Worm (Caenorhabditis elegans): ENCODE measurements around the gene srz-69.

DNA sequence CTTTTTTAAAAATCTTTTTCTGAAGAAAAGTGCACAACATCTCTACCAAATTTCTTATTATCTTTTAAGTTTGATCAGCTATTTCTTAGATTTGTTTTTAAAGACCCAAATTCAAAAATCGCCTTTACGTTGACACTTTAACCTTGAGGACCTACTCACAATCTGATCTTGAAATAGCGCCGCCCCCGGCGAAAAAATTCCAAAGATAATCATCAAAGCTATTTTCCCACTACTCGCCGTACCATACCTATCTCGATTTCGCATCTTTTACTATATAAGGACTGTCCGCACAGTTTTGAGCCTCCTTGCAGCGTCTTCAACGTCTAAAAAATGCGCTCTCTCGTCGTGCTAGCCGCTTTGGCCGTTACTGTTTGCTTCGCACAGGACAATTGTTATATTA lies 36.2 kb downstream of the srz-69 start, which contains the start of gene grd-10:
- TF ChIP-seq hmg-1.1 (GFP tag; IDR thresholded peaks at IDR 0.05) (no peak), ama-1 (optimal IDR thresholded peaks at IDR 0.05) (no peak)

Data from whole organism, L4 larva.